Worm (Caenorhabditis elegans) whole organism, L1 larva: ENCODE data around the gene pho-14.

Experiments used
- C16A3.4 ChIP-seq: fragments of 150-350 bp; optimal IDR thresholded peaks from 2 replicates; lab custom pipeline; 2014; ENCODE audit warnings: missing biosample characterization, missing genetic modification characterization
- Y116A8C.19 ChIP-seq: sonication (generic microtip); optimal IDR thresholded peaks from 2 replicates; lab custom pipeline; 2016; ENCODE audit warnings: missing compliant biosample characterization, missing genetic modification characterization, borderline replicate concordance
- blmp-1 ChIP-seq: fragments of 150-350 bp; optimal IDR thresholded peaks from 2 replicates; lab custom pipeline; 2014; ENCODE audit warnings: missing biosample characterization, missing genetic modification characterization
- ceh-8 ChIP-seq: fragments of 200-800 bp; sonication (Bioruptor generic); optimal IDR thresholded peaks from 2 replicates; lab custom pipeline; 2018; ENCODE audit warnings: mild to moderate bottlenecking, missing genetic modification characterization, moderate library complexity, missing compliant biosample characterization
- ceh-82 ChIP-seq, 3 experiments: fragments of 150-350 bp in 1 of 3; sonication (generic microtip) in 2 of 3; optimal IDR thresholded peaks; 2 replicates each; lab custom pipeline; 2014 to 2017; ENCODE audit warnings: missing biosample characterization in 3 of 3, missing genetic modification characterization in 3 of 3
- ceh-90 ChIP-seq: sonication (generic microtip); optimal IDR thresholded peaks from 2 replicates; lab custom pipeline; 2016; ENCODE audit warnings: missing genetic modification characterization, missing compliant biosample characterization
- dpl-1 ChIP-seq, 3 experiments: fragments of 150-350 bp in 2 of 3; sonication (generic microtip) in 1 of 3; optimal IDR thresholded peaks; 2 replicates each; lab custom pipeline; 2014 to 2017; ENCODE audit warnings: missing biosample characterization in 3 of 3, missing genetic modification characterization in 3 of 3, missing genetic modification reagents in 3 of 3
- efl-1 ChIP-seq, 4 experiments: fragments of 150-350 bp; optimal IDR thresholded peaks in 3 of 4; peaks in 1 of 4; 1 replicate in 1 of 4; 2 replicates in 3 of 4; lab custom pipeline; 2014; ENCODE audit warnings: missing biosample characterization in 2 of 4, missing genetic modification characterization in 2 of 4, missing genetic modification reagents in 2 of 4
- elt-2 ChIP-seq: sonication (generic microtip); optimal IDR thresholded peaks from 2 replicates; lab custom pipeline; 2016; ENCODE audit warnings: missing genetic modification characterization, mild to moderate bottlenecking, inconsistent platforms, missing compliant biosample characterization, missing genetic modification reagents
- fkh-10 ChIP-seq: sonication (generic microtip); optimal IDR thresholded peaks from 2 replicates; lab custom pipeline; 2017; ENCODE audit warnings: missing biosample characterization, missing genetic modification reagents, missing genetic modification characterization
- fkh-4 ChIP-seq: sonication (generic microtip); optimal IDR thresholded peaks from 2 replicates; lab custom pipeline; 2016; ENCODE audit warnings: missing compliant biosample characterization, missing genetic modification characterization, borderline replicate concordance
- grh-1 ChIP-seq: fragments of 200-800 bp; sonication (Bioruptor generic); IDR thresholded peaks from 2 replicates; pipeline ENCODE4 v1.3.6; 2022; ENCODE audit warnings: missing genetic modification reagents, missing genetic modification characterization, missing compliant biosample characterization
- irx-1 ChIP-seq: sonication (generic microtip); optimal IDR thresholded peaks from 2 replicates; lab custom pipeline; 2016; ENCODE audit warnings: missing genetic modification characterization, missing compliant biosample characterization
- isw-1 ChIP-seq: fragments of 200-800 bp; sonication (Bioruptor generic); IDR thresholded peaks from 2 replicates; pipeline ENCODE4 v1.3.6; 2022; ENCODE audit warnings: missing genetic modification characterization, missing compliant biosample characterization
- jun-1 ChIP-seq: fragments of 150-350 bp; optimal IDR thresholded peaks from 2 replicates; lab custom pipeline; 2014; ENCODE audit warnings: missing biosample characterization, missing genetic modification reagents, missing genetic modification characterization
- lin-14 ChIP-seq: fragments of 200-800 bp; sonication (Bioruptor generic); optimal IDR thresholded peaks from 2 replicates; lab custom pipeline; 2018; ENCODE audit warnings: mild to moderate bottlenecking, missing genetic modification characterization, moderate library complexity, missing compliant biosample characterization
- lin-15B ChIP-seq: fragments of 150-350 bp; sonication (generic microtip); optimal IDR thresholded peaks from 3 replicates; lab custom pipeline; 2014; ENCODE audit warnings: missing biosample characterization, missing genetic modification characterization
- lsy-2 ChIP-seq, 2 experiments: fragments of 150-350 bp; optimal IDR thresholded peaks; 2 replicates each; lab custom pipeline; 2014; ENCODE audit warnings: missing biosample characterization in 2 of 2, missing genetic modification characterization in 2 of 2
- mab-9 ChIP-seq: fragments of 200-800 bp; sonication (Bioruptor generic); IDR thresholded peaks from 2 replicates; pipeline ENCODE4 v1.3.6; 2022; ENCODE audit warnings: missing genetic modification reagents, missing genetic modification characterization, missing compliant biosample characterization
- mef-2 ChIP-seq: fragments of 150-350 bp; optimal IDR thresholded peaks from 2 replicates; lab custom pipeline; 2014; ENCODE audit warnings: missing biosample characterization, missing genetic modification characterization
- mep-1 ChIP-seq: fragments of 150-350 bp; optimal IDR thresholded peaks from 2 replicates; lab custom pipeline; 2014; ENCODE audit warnings: missing biosample characterization, missing genetic modification characterization
- nhr-20 ChIP-seq: sonication (generic microtip); optimal IDR thresholded peaks from 2 replicates; lab custom pipeline; 2016; ENCODE audit warnings: mild to moderate bottlenecking, missing genetic modification characterization, missing compliant biosample characterization
- nhr-28 ChIP-seq: fragments of 150-350 bp; optimal IDR thresholded peaks from 2 replicates; lab custom pipeline; 2014; ENCODE audit warnings: missing biosample characterization, missing genetic modification characterization
- nhr-47 ChIP-seq: sonication (generic microtip); optimal IDR thresholded peaks from 2 replicates; lab custom pipeline; 2016; ENCODE audit warnings: mild to moderate bottlenecking, missing genetic modification characterization, moderate library complexity, missing compliant biosample characterization
- nhr-71 ChIP-seq: sonication (generic microtip); optimal IDR thresholded peaks from 2 replicates; lab custom pipeline; 2016; ENCODE audit warnings: mild to moderate bottlenecking, missing genetic modification characterization, moderate library complexity, missing compliant biosample characterization
- nhr-77 ChIP-seq: fragments of 150-350 bp; optimal IDR thresholded peaks from 2 replicates; lab custom pipeline; 2014; ENCODE audit warnings: missing biosample characterization, missing genetic modification characterization
- pag-3 ChIP-seq: sonication (generic microtip); optimal IDR thresholded peaks from 2 replicates; lab custom pipeline; 2017; ENCODE audit warnings: missing genetic modification characterization, mild to moderate bottlenecking, missing compliant biosample characterization, antibody characterized with exemption, borderline replicate concordance; ENCODE audit not compliant: insufficient read depth
- pax-3 ChIP-seq: fragments of 200-800 bp; sonication (Bioruptor generic); optimal IDR thresholded peaks from 2 replicates; lab custom pipeline; 2018; ENCODE audit warnings: mild to moderate bottlenecking, missing genetic modification characterization, moderate library complexity, missing compliant biosample characterization
- pqm-1 ChIP-seq: sonication (generic microtip); optimal IDR thresholded peaks from 3 replicates; lab custom pipeline; 2017; ENCODE audit warnings: missing biosample characterization, missing genetic modification characterization
- snpc-4 ChIP-seq: fragments of 150-350 bp; optimal IDR thresholded peaks from 2 replicates; lab custom pipeline; 2014; ENCODE audit warnings: missing biosample characterization, missing genetic modification characterization
- tlp-1 ChIP-seq: fragments of 150-350 bp; optimal IDR thresholded peaks from 2 replicates; lab custom pipeline; 2014; ENCODE audit warnings: missing biosample characterization, missing genetic modification characterization
- unc-62 ChIP-seq: fragments of 150-350 bp; optimal IDR thresholded peaks from 2 replicates; lab custom pipeline; 2014; ENCODE audit warnings: missing biosample characterization, missing genetic modification reagents, missing genetic modification characterization
- unc-98 ChIP-seq: fragments of 200-800 bp; sonication (Bioruptor generic); IDR thresholded peaks from 2 replicates; pipeline ENCODE4 v1.3.6; 2022; ENCODE audit warnings: missing genetic modification characterization, missing compliant biosample characterization
- vab-15 ChIP-seq: sonication (generic microtip); optimal IDR thresholded peaks from 2 replicates; lab custom pipeline; 2017; ENCODE audit warnings: missing genotype, mild to moderate bottlenecking, missing genetic modification characterization, missing compliant biosample characterization
- zag-1 ChIP-seq: fragments of 150-350 bp; optimal IDR thresholded peaks from 2 replicates; lab custom pipeline; 2014; ENCODE audit warnings: missing biosample characterization, missing genetic modification characterization
- ztf-4 ChIP-seq: fragments of 150-350 bp; optimal IDR thresholded peaks from 2 replicates; lab custom pipeline; 2014; ENCODE audit warnings: missing biosample characterization, missing genetic modification characterization

pho-14 gene

DNA sequence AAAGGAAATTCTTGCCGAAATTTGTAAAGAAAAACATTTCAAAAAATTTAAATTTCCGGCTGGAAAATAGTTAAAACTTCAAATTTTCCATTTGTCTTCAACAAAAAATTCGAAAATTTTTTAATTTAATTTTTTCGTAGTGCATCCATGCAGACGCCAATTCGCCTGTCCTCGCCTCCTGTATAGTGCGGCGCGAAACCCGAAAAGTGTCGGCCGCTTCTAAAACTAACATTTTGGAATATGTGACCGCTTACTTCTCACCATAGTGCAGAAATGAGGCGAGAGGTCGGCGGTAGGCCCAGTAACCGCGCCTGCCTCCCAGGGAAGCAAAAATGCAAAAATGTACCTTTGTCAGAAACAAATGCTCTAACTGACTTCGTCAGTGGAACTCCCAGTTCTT, 15.9 kb upstream of the pho-14 start:
- TF ChIP-seq Y116A8C.19 = no peak
- TF ChIP-seq snpc-4 (tag; lab: Kevin White, UChicago) = peak; percentile 81
- TF ChIP-seq irx-1 = no peak
- TF ChIP-seq vab-15 (tag; lab: Kevin White, UChicago) = no peak
- no peak for TF ChIP-seq lin-15B (tag; lab: Kevin White, UChicago)
- TF ChIP-seq dpl-1 (GFP tag; optimal IDR thresholded peaks at IDR 0.05; lab: Kevin White, UChicago) = no peak

- TF ChIP-seq isw-1 (GFP tag; lab: Robert Waterston, UW) = no peak
- TF ChIP-seq unc-62 (GFP tag; lab: Kevin White, UChicago) = no peak
- no peak for TF ChIP-seq lin-15B (tag; lab: Kevin White, UChicago)
- TF ChIP-seq tlp-1 (tag; lab: Kevin White, UChicago) = no peak
- no peak for TF ChIP-seq ceh-82 (tag; optimal IDR thresholded peaks at IDR 0.05; lab: Kevin White, UChicago)
- TF ChIP-seq unc-98 = no peak
- TF ChIP-seq nhr-47 (tag; lab: Kevin White, UChicago) = no peak
- TF ChIP-seq mef-2 = no peak
- no peak for TF ChIP-seq pqm-1 (tag; lab: Kevin White, UChicago)
- no peak for TF ChIP-seq C16A3.4 (tag; lab: Kevin White, UChicago)
Measured at ce11 chrII:1114133-1114532, 13.5 kb upstream of the pho-14 start, which contains the start of gene lips-12. TSS of gene lips-12 (minus strand) at chrII:1114233.

- TF ChIP-seq mef-2 (no peak), pqm-1 (tag; lab: Kevin White, UChicago) (no peak), pax-3 (tag; lab: Kevin White, UChicago) (no peak), elt-2 (tag; lab: Kevin White, UChicago) (peak; percentile 59), nhr-77 (tag; lab: Kevin White, UChicago) (no peak)
Measured at ce11 chrII:1110901-1111300, 10.3 kb upstream of the pho-14 start, which contains the start of gene lips-11. TSS of gene lips-11 (minus strand) at chrII:1111001.

- TF ChIP-seq vab-15 (tag; lab: Kevin White, UChicago) = no peak
Measured at ce11 chrII:1106914-1107597, 6.4 kb upstream of the pho-14 start, which contains the start of gene col-40. TSS of gene col-40 (minus strand) at chrII:1106964.

ce11 chrII:1105291-1105690, 4.7 kb upstream of the pho-14 start:
- TF ChIP-seq blmp-1 (no peak), ceh-8 (peak; percentile 71), pag-3 (tag; lab: Kevin White, UChicago) (no peak), nhr-77 (tag; lab: Kevin White, UChicago) (no peak)

- TF ChIP-seq efl-1 (optimal IDR thresholded peaks at IDR 0.05; lab: Kevin White, UChicago) (no peak), efl-1 (GFP tag; optimal IDR thresholded peaks at IDR 0.05 in 1 of 2; lab: Kevin White, UChicago) (peak in 1 of 2 experiments; percentile 9), mef-2 (no peak)
- TF ChIP-seq, all 84 proteins: peak for 1
Measured at ce11 chrII:1104409-1104808, 3.8 kb upstream of the pho-14 start, which contains the start of gene T13B5.9. TSS of gene T13B5.9 (minus strand) at chrII:1104509.

- no peak for TF ChIP-seq ceh-90 (tag; lab: Kevin White, UChicago)
- TF ChIP-seq grh-1 (GFP tag; lab: Robert Waterston, UW) = no peak
- TF ChIP-seq mep-1 (tag; lab: Kevin White, UChicago) = no peak
- no peak for TF ChIP-seq nhr-28 (tag; lab: Kevin White, UChicago)
- TF ChIP-seq lsy-2 (tag; optimal IDR thresholded peaks at IDR 0.05; lab: Kevin White, UChicago) = peak in 1 of 2 experiments; percentile 18
- TF ChIP-seq mab-9 (GFP tag; lab: Robert Waterston, UW) = no peak
- no peak for TF ChIP-seq mef-2
- TF ChIP-seq lin-15B (tag; lab: Kevin White, UChicago) = no peak
- no peak for TF ChIP-seq fkh-10
- TF ChIP-seq ceh-82 (tag; optimal IDR thresholded peaks at IDR 0.05; lab: Kevin White, UChicago) = no peak
- no peak for TF ChIP-seq fkh-4 (tag; lab: Kevin White, UChicago)
- TF ChIP-seq jun-1 (tag; lab: Kevin White, UChicago) = peak; percentile 91
- TF ChIP-seq lin-14 = no peak
- no peak for TF ChIP-seq nhr-71 (tag; lab: Kevin White, UChicago)
- TF ChIP-seq pax-3 (tag; lab: Kevin White, UChicago) = peak; percentile 29
- no peak for TF ChIP-seq dpl-1 (GFP tag; optimal IDR thresholded peaks at IDR 0.05; lab: Kevin White, UChicago)
- TF ChIP-seq ztf-4 (tag; lab: Kevin White, UChicago) = no peak
- TF ChIP-seq nhr-20 = peak; percentile 43
- TF ChIP-seq elt-2 (tag; lab: Kevin White, UChicago) = peak; percentile 100
- TF ChIP-seq zag-1 (tag; lab: Kevin White, UChicago) = no peak
- peak; percentile 85 for TF ChIP-seq tlp-1 (tag; lab: Kevin White, UChicago)
Measured at ce11 chrII:1103484-1104100, 3.0 kb upstream of the pho-14 start.
